Worm (Caenorhabditis elegans) whole organism, L3 larva: ENCODE data around the gene F41H10.3.

Source experiments
- R02D3.7 ChIP-seq: fragments of 150-350 bp; optimal IDR thresholded peaks from 2 replicates; lab custom pipeline; 2014; ENCODE audit warnings: missing biosample characterization, missing genetic modification characterization
- ZK546.5 ChIP-seq: sonication (generic microtip); optimal IDR thresholded peaks from 2 replicates; lab custom pipeline; 2017; ENCODE audit warnings: missing biosample characterization, missing genetic modification characterization
- ama-1 ChIP-seq: fragments of 150-350 bp; optimal IDR thresholded peaks from 2 replicates; lab custom pipeline; 2018
- ceh-16 ChIP-seq: sonication (generic microtip); optimal IDR thresholded peaks from 2 replicates; lab custom pipeline; 2017; ENCODE audit warnings: missing biosample characterization, missing genetic modification characterization
- ceh-28 ChIP-seq: fragments of 150-350 bp; optimal IDR thresholded peaks from 2 replicates; lab custom pipeline; 2014; ENCODE audit warnings: missing biosample characterization, missing genetic modification reagents, missing genetic modification characterization
- ceh-82 ChIP-seq: fragments of 150-350 bp; optimal IDR thresholded peaks from 2 replicates; lab custom pipeline; 2014; ENCODE audit warnings: missing biosample characterization, missing genetic modification characterization
- daf-12 ChIP-seq: fragments of 150-350 bp; optimal IDR thresholded peaks from 2 replicates; lab custom pipeline; 2014; ENCODE audit warnings: missing biosample characterization, missing genetic modification reagents, missing genetic modification characterization
- egl-27 ChIP-seq: sonication (generic microtip); optimal IDR thresholded peaks from 4 replicates; lab custom pipeline; 2017; ENCODE audit warnings: missing biosample characterization, missing genetic modification reagents, missing genetic modification characterization
- egl-5 ChIP-seq: fragments of 150-350 bp; optimal IDR thresholded peaks from 2 replicates; lab custom pipeline; 2017; ENCODE audit warnings: missing biosample characterization, missing genetic modification reagents, missing genetic modification characterization, inconsistent platforms
- elt-1 ChIP-seq: fragments of 150-350 bp; optimal IDR thresholded peaks from 2 replicates; lab custom pipeline; 2014; ENCODE audit warnings: missing biosample characterization, missing genetic modification characterization
- elt-2 ChIP-seq: sonication (generic microtip); optimal IDR thresholded peaks from 2 replicates; lab custom pipeline; 2016; ENCODE audit warnings: missing genetic modification reagents, mild to moderate bottlenecking, missing genetic modification characterization, missing compliant biosample characterization
- fkh-10 ChIP-seq: sonication (generic microtip); optimal IDR thresholded peaks from 2 replicates; lab custom pipeline; 2017; ENCODE audit warnings: missing biosample characterization, missing genetic modification reagents, missing genetic modification characterization
- fkh-2 ChIP-seq: fragments of 150-350 bp; optimal IDR thresholded peaks from 2 replicates; lab custom pipeline; 2014; ENCODE audit warnings: missing biosample characterization, missing genetic modification reagents, missing genetic modification characterization
- fos-1 ChIP-seq: fragments of 150-350 bp; optimal IDR thresholded peaks from 2 replicates; lab custom pipeline; 2014; ENCODE audit warnings: missing biosample characterization, missing genetic modification characterization
- hmg-11 ChIP-seq: sonication (generic microtip); optimal IDR thresholded peaks from 2 replicates; lab custom pipeline; 2016; ENCODE audit warnings: missing genetic modification characterization, missing compliant biosample characterization
- jun-1 ChIP-seq: fragments of 150-350 bp; optimal IDR thresholded peaks from 2 replicates; lab custom pipeline; 2014; ENCODE audit warnings: missing biosample characterization, missing genetic modification reagents, missing genetic modification characterization
- lin-15B ChIP-seq: fragments of 150-350 bp; optimal IDR thresholded peaks from 2 replicates; lab custom pipeline; 2014; ENCODE audit warnings: missing biosample characterization, missing genetic modification characterization
- lin-39 ChIP-seq: fragments of 150-350 bp; optimal IDR thresholded peaks from 2 replicates; lab custom pipeline; 2018; ENCODE audit warnings: missing biosample characterization, missing genetic modification reagents, missing genetic modification characterization
- lsy-12 ChIP-seq: sonication (generic microtip); optimal IDR thresholded peaks from 2 replicates; lab custom pipeline; 2016; ENCODE audit warnings: mild to moderate bottlenecking, missing genetic modification characterization, missing compliant biosample characterization
- mdl-1 ChIP-seq: fragments of 150-350 bp; optimal IDR thresholded peaks from 2 replicates; lab custom pipeline; 2014; ENCODE audit warnings: missing biosample characterization, missing genetic modification characterization
- mml-1 ChIP-seq: fragments of 150-350 bp; sonication (generic microtip); optimal IDR thresholded peaks from 3 replicates; lab custom pipeline; 2014; ENCODE audit warnings: missing biosample characterization, missing genetic modification characterization
- nfya-1 ChIP-seq: sonication (generic microtip); optimal IDR thresholded peaks from 2 replicates; lab custom pipeline; 2017; ENCODE audit warnings: missing genetic modification characterization, mild to moderate bottlenecking, missing compliant biosample characterization, antibody characterized with exemption, moderate library complexity; ENCODE audit not compliant: insufficient read depth
- nhr-11 ChIP-seq: fragments of 150-350 bp; optimal IDR thresholded peaks from 2 replicates; lab custom pipeline; 2014; ENCODE audit warnings: missing biosample characterization, missing genetic modification characterization
- nhr-12 ChIP-seq: fragments of 150-350 bp; optimal IDR thresholded peaks from 2 replicates; lab custom pipeline; 2014; ENCODE audit warnings: missing biosample characterization, missing genetic modification characterization
- nhr-23 ChIP-seq: fragments of 150-350 bp; optimal IDR thresholded peaks from 2 replicates; lab custom pipeline; 2014; ENCODE audit warnings: missing biosample characterization, missing genetic modification reagents, missing genetic modification characterization
- nhr-237 ChIP-seq: fragments of 150-350 bp; optimal IDR thresholded peaks from 2 replicates; lab custom pipeline; 2014; ENCODE audit warnings: missing biosample characterization, missing genetic modification characterization
- nhr-25 ChIP-seq: sonication (generic microtip); optimal IDR thresholded peaks from 2 replicates; lab custom pipeline; 2017; ENCODE audit warnings: missing biosample characterization, missing genetic modification characterization
- nhr-28 ChIP-seq: fragments of 150-350 bp; optimal IDR thresholded peaks from 2 replicates; lab custom pipeline; 2014; ENCODE audit warnings: missing biosample characterization, missing genetic modification characterization
- nhr-43 ChIP-seq: sonication (generic microtip); optimal IDR thresholded peaks from 2 replicates; lab custom pipeline; 2016; ENCODE audit warnings: mild to moderate bottlenecking, missing genetic modification characterization, missing compliant biosample characterization; ENCODE audit not compliant: poor library complexity, severe bottlenecking
- nhr-76 ChIP-seq: fragments of 150-350 bp; sonication (generic microtip); optimal IDR thresholded peaks from 5 replicates; lab custom pipeline; 2014; ENCODE audit warnings: missing biosample characterization, missing genetic modification characterization
- pha-4 ChIP-seq: fragments of 150-350 bp; optimal IDR thresholded peaks from 2 replicates; lab custom pipeline; 2014; ENCODE audit warnings: missing biosample characterization, missing genetic modification reagents, missing genetic modification characterization
- pqm-1 ChIP-seq: fragments of 150-350 bp; optimal IDR thresholded peaks from 2 replicates; lab custom pipeline; 2017; ENCODE audit warnings: missing biosample characterization, missing genetic modification characterization, inconsistent platforms
- sea-2 ChIP-seq: fragments of 150-350 bp; sonication (generic microtip); optimal IDR thresholded peaks from 4 replicates; lab custom pipeline; 2014; ENCODE audit warnings: missing biosample characterization, missing genetic modification reagents, missing genetic modification characterization
- skn-1 ChIP-seq: fragments of 150-350 bp; optimal IDR thresholded peaks from 2 replicates; lab custom pipeline; 2014; ENCODE audit warnings: missing biosample characterization, missing genetic modification characterization
- snpc-4 ChIP-seq: fragments of 150-350 bp; optimal IDR thresholded peaks from 2 replicates; lab custom pipeline; 2014; ENCODE audit warnings: missing biosample characterization, missing genetic modification characterization
- tbx-2 ChIP-seq: sonication (generic microtip); optimal IDR thresholded peaks from 2 replicates; lab custom pipeline; 2016; ENCODE audit warnings: mild to moderate bottlenecking, missing genetic modification characterization, missing compliant biosample characterization
- unc-62 ChIP-seq: fragments of 150-350 bp; sonication (generic microtip); optimal IDR thresholded peaks from 4 replicates; lab custom pipeline; 2014; ENCODE audit warnings: missing biosample characterization, missing genetic modification reagents, missing genetic modification characterization
- zag-1 ChIP-seq: fragments of 150-350 bp; optimal IDR thresholded peaks from 2 replicates; lab custom pipeline; 2014; ENCODE audit warnings: missing biosample characterization, missing genetic modification characterization
- ztf-11 ChIP-seq: fragments of 150-350 bp; optimal IDR thresholded peaks from 2 replicates; lab custom pipeline; 2014; ENCODE audit warnings: missing biosample characterization, missing genetic modification characterization
- ztf-4 ChIP-seq: fragments of 150-350 bp; optimal IDR thresholded peaks from 2 replicates; lab custom pipeline; 2014; ENCODE audit warnings: missing biosample characterization, missing genetic modification characterization

F41H10.3 gene

DNA sequence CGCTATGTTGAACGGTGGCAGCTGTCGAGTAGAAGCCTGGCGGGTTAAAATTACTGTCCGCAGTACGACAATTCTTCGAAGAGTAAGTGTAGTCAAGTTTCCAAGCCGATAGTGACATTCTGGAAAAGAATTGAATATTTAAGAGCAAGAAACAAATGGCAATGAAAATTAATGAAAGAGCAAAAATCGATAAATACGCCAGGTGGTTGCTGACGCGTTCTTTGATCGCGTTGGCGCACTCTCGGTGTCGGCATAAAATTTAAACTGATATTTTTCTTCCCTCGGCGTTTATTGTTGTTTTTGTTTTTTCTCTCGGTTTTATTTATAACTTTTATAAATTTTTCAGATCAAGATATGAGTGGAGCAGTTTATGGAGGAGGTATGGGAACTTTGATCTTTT, 25.1 kb downstream of the F41H10.3 start, which contains the start of the genes perm-3 and swsn-6:
perm-3 (minus strand) TSS at position 118 of the 400 bp plus-strand sequence.
swsn-6 (plus strand) TSS at position 347 of the 400 bp plus-strand sequence.
- TF ChIP-seq unc-62 (GFP tag; lab: Kevin White, UChicago) = no peak
- peak; percentile 45 for TF ChIP-seq egl-5 (tag; lab: Kevin White, UChicago)
- TF ChIP-seq lsy-12 (tag; lab: Kevin White, UChicago) = peak; percentile 49
- TF ChIP-seq lin-39 = peak; percentile 40
- no peak for TF ChIP-seq sea-2 (GFP tag; lab: Kevin White, UChicago)
- TF ChIP-seq lin-15B (tag; lab: Kevin White, UChicago) = peak; percentile 85
- TF ChIP-seq pha-4 = peak; percentile 89
- peak; percentile 63 for TF ChIP-seq R02D3.7 (tag; lab: Kevin White, UChicago)
- peak; percentile 73 for TF ChIP-seq nhr-25 (tag; lab: Kevin White, UChicago)
- peak; percentile 80 for TF ChIP-seq nfya-1 (tag; lab: Kevin White, UChicago)
- no peak for TF ChIP-seq nhr-28
- peak; percentile 37 for TF ChIP-seq ZK546.5
- TF ChIP-seq elt-2 (tag; lab: Kevin White, UChicago) = peak; percentile 37
- no peak for TF ChIP-seq nhr-11 (tag; lab: Kevin White, UChicago)
- peak; percentile 8 for TF ChIP-seq nhr-43 (tag; lab: Kevin White, UChicago)
- TF ChIP-seq fkh-10 (GFP tag; lab: Kevin White, UChicago) = no peak
- peak; percentile 62 for TF ChIP-seq tbx-2 (tag; lab: Kevin White, UChicago)
- TF ChIP-seq daf-12 (tag; lab: Kevin White, UChicago) = no peak
- TF ChIP-seq jun-1 (tag; lab: Kevin White, UChicago) = peak; percentile 53
- TF ChIP-seq elt-1 = peak; percentile 7
- TF ChIP-seq nhr-23 = peak; percentile 83
- TF ChIP-seq mdl-1 = no peak
- TF ChIP-seq egl-27 = no peak
- TF ChIP-seq fos-1 (tag; lab: Kevin White, UChicago) = no peak
- peak; percentile 90 for TF ChIP-seq snpc-4 (tag; lab: Kevin White, UChicago)
- TF ChIP-seq nhr-12 (tag; lab: Kevin White, UChicago) = no peak
- TF ChIP-seq ceh-28 (tag; lab: Kevin White, UChicago) = peak; percentile 92
- TF ChIP-seq hmg-11 = peak; percentile 61
- TF ChIP-seq mml-1 = no peak
- no peak for TF ChIP-seq ceh-16
- no peak for TF ChIP-seq ztf-11
- TF ChIP-seq fkh-2 (tag; lab: Kevin White, UChicago) = no peak

DNA sequence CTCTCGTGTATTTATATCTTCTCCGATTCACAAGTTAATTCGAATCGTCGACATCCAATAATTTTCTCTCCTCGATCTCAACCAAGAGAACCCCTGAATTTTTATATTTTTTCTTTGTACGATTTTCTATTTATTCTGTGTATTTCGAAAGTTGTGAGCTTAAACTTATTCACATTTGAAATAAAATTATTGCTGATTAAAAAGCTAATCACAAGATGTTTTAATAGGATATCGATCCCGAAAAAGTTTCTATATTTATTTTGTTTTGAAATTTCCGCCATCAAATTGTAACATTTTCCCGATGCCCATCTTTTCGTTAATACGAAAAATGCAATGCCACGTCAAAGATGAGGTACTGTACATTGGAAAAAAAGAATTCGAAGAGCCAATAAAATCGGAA, 27.2 kb downstream of the F41H10.3 start, which contains the start of gene ZK616.3:
ZK616.3 (plus strand) TSS at position 301 of the 400 bp plus-strand sequence.
- TF ChIP-seq zag-1 (tag; lab: Kevin White, UChicago) (no peak), fkh-2 (tag; lab: Kevin White, UChicago) (no peak), fkh-10 (GFP tag; lab: Kevin White, UChicago) (no peak), nhr-76 (no peak), nhr-237 (tag; lab: Kevin White, UChicago) (no peak), daf-12 (tag; lab: Kevin White, UChicago) (no peak), ama-1 (lab: Kevin White, UChicago) (no peak), ztf-4 (no peak), hmg-11 (no peak), elt-2 (tag; lab: Kevin White, UChicago) (no peak), skn-1 (tag; lab: Kevin White, UChicago) (no peak), nhr-28 (no peak), ceh-82 (tag; lab: Kevin White, UChicago) (no peak), pqm-1 (tag; lab: Kevin White, UChicago) (no peak), ceh-16 (no peak)
- TF ChIP-seq, all 47 proteins: peak for 0

DNA sequence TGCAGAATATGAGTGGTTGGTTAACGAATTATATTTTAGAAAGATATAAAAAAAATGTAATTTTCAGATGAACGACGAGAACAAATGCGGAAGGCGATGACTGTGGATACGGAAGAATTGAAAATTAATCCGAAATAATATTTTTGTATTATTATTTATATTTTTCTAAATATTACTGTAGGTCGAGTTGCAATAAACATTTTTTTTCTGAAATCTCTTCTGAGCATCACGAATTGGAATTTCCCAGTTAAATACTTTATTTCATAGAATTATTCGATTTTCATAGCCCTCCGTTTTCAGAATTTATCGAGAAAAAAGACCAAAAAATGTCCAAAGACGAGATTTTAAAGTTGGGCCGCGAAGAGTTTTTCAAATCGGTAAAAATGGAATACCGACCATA, 27.9 kb downstream of the F41H10.3 start, which contains the start of gene ZK616.2:
ZK616.2 (plus strand) TSS at position 301 of the 400 bp plus-strand sequence.
- TF ChIP-seq skn-1 (tag; lab: Kevin White, UChicago) = no peak
- no peak for TF ChIP-seq nhr-25 (tag; lab: Kevin White, UChicago)
- no peak for TF ChIP-seq fos-1 (tag; lab: Kevin White, UChicago)
